Worm (Caenorhabditis elegans): ENCODE data around the gene T04F3.3.

The T04F3.3 gene

DNA sequence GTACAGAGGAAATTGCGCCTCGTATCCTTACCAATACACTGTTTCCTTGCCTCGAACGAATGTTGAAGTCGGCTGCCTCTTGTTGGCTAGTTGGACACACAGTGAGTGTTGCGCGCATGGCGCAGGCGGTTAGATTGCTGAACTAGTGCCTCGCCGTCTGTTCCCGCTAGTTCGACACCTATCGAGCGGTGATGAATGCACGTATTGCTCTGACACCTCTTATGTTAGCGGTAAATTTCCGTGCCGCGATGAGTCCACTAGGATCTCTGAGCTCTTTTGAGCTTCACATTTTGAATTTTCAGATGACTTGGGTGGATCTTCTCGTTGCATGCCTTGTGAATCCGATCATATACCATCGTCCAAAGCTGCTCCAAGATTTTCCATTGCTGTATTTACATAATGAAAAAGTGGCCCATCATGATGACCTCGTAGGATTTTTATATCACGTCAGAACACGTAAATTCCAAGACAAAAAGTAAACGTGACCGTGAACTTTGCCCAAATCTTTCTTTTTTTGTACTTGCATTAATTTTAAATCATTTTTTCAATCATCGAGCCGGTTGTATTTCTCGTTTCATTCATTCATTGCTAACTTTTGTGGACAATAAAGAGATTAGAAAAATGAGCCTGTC, 24.2 kb downstream of the T04F3.3 start, which contains the start of gene F55A11.11 (continued):
- peak; percentile 68 for TF ChIP-seq zip-2 (tag; optimal IDR thresholded peaks at IDR 0.05)
- TF ChIP-seq ZK337.2 (GFP tag; IDR thresholded peaks at IDR 0.05): peak; percentile 91
- TF ChIP-seq daf-16 (GFP tag; optimal IDR thresholded peaks at IDR 0.05): peak; percentile 77 to 97
- TF ChIP-seq daf-16 (tag; optimal IDR thresholded peaks at IDR 0.05): peak; percentile 71
- TF ChIP-seq hlh-30 (tag; optimal IDR thresholded peaks at IDR 0.05; ENCODE audit: insufficient read depth): peak; percentile 64
- peak; percentile 93 for TF ChIP-seq php-3 (GFP tag; IDR thresholded peaks at IDR 0.05)
- peak; percentile 97 for TF ChIP-seq pha-4 (GFP tag; IDR thresholded peaks at IDR 0.05)
- no peak for TF ChIP-seq pha-4 (tag; optimal IDR thresholded peaks at IDR 0.05)
- TF ChIP-seq hif-1 (tag; optimal IDR thresholded peaks at IDR 0.05): peak; percentile 57 to 80
- peak; percentile 76 for TF ChIP-seq F10B5.3 (tag; optimal IDR thresholded peaks at IDR 0.05)
- peak; percentile 50 for TF ChIP-seq nhr-28 (tag; optimal IDR thresholded peaks at IDR 0.05)
- peak; percentile 87 for TF ChIP-seq mxl-3 (GFP tag; optimal IDR thresholded peaks at IDR 0.05)
- no peak for TF ChIP-seq nhr-237 (tag; optimal IDR thresholded peaks at IDR 0.05)
- TF ChIP-seq ZK546.5 (tag; optimal IDR thresholded peaks at IDR 0.05): no peak
- no peak for TF ChIP-seq skn-1 (tag; optimal IDR thresholded peaks at IDR 0.05)
- peak; percentile 94 for TF ChIP-seq arid-1 (GFP tag; conservative IDR thresholded peaks at IDR 0.05)
- peak; percentile 91 for TF ChIP-seq Y48G9A.11 (GFP tag; IDR thresholded peaks at IDR 0.05)
- TF ChIP-seq mdl-1 (tag; optimal IDR thresholded peaks at IDR 0.05): peak; percentile 6 to 33
- no peak for TF ChIP-seq daf-12 (tag; optimal IDR thresholded peaks at IDR 0.05)
- TF ChIP-seq zfp-3 (GFP tag; conservative IDR thresholded peaks at IDR 0.05): peak; percentile 86
- TF ChIP-seq mdt-29 (GFP tag; IDR thresholded peaks at IDR 0.05): peak; percentile 88
- peak; percentile 12 for TF ChIP-seq nhr-77 (tag; optimal IDR thresholded peaks at IDR 0.05)
- no peak for TF ChIP-seq ces-1 (GFP tag; optimal IDR thresholded peaks at IDR 0.05)
- peak; percentile 83 for TF ChIP-seq mep-1 (tag; optimal IDR thresholded peaks at IDR 0.05)
- peak; percentile 93 for TF ChIP-seq T26A8.4 (GFP tag; IDR thresholded peaks at IDR 0.05)
- peak; percentile 98 for TF ChIP-seq F26F4.8 (GFP tag; conservative IDR thresholded peaks at IDR 0.05)
- peak; percentile 80 for TF ChIP-seq mes-2 (tag; optimal IDR thresholded peaks at IDR 0.05; ENCODE audit: poor library complexity, severe bottlenecking)
- peak; percentile 91 for TF ChIP-seq saeg-2 (GFP tag; IDR thresholded peaks at IDR 0.05)
- peak; percentile 98 for TF ChIP-seq daf-8 (GFP tag; IDR thresholded peaks at IDR 0.05)
- peak; percentile 99 for TF ChIP-seq egl-43 (GFP tag; IDR thresholded peaks at IDR 0.05)
- peak; percentile 92 for TF ChIP-seq snpc-1.2 (GFP tag; IDR thresholded peaks at IDR 0.05)
- TF ChIP-seq nhr-42 (GFP tag; IDR thresholded peaks at IDR 0.05): peak; percentile 91
- TF ChIP-seq rbr-2 (tag; optimal IDR thresholded peaks at IDR 0.05): peak; percentile 84
- TF ChIP-seq nhr-111 (GFP tag; optimal IDR thresholded peaks at IDR 0.05): peak; percentile 90
- TF ChIP-seq ztf-11 (tag; optimal IDR thresholded peaks at IDR 0.05): no peak
- peak; percentile 90 to 91 for TF ChIP-seq madf-5 (GFP tag; IDR thresholded peaks at IDR 0.05)
- peak in 1 of 2 experiments; percentile 79 for TF ChIP-seq lsy-2 (tag; optimal IDR thresholded peaks at IDR 0.05)
- no peak for TF ChIP-seq fkh-10 (GFP tag; optimal IDR thresholded peaks at IDR 0.05)
- TF ChIP-seq dpl-1 (GFP tag; optimal IDR thresholded peaks at IDR 0.05): peak; percentile 53
- no peak for TF ChIP-seq lin-39 (tag; optimal IDR thresholded peaks at IDR 0.05)
- TF ChIP-seq hlh-11 (tag; optimal IDR thresholded peaks at IDR 0.05): peak; percentile 73
- peak; percentile 58 for TF ChIP-seq nhr-11 (tag; optimal IDR thresholded peaks at IDR 0.05)
- TF ChIP-seq spr-3 (GFP tag; optimal IDR thresholded peaks at IDR 0.05): peak; percentile 79
- peak; percentile 95 for TF ChIP-seq ctbp-1 (GFP tag; IDR thresholded peaks at IDR 0.05)
- TF ChIP-seq F37D6.2 (tag; optimal IDR thresholded peaks at IDR 0.05): peak; percentile 53
- TF ChIP-seq ama-1 (optimal IDR thresholded peaks at IDR 0.05): peak; percentile 65
- TF ChIP-seq daf-19 (GFP tag; conservative IDR thresholded peaks at IDR 0.05): peak; percentile 94
- TF ChIP-seq nhr-48 (tag; optimal IDR thresholded peaks at IDR 0.05): peak; percentile 80
- TF ChIP-seq Y75B8A.6 (GFP tag; IDR thresholded peaks at IDR 0.05): peak; percentile 82
- TF ChIP-seq unc-62 (GFP tag; optimal IDR thresholded peaks at IDR 0.05 in 1 of 2): peak in 1 of 2 experiments; percentile 95
- TF ChIP-seq unc-62 (tag; optimal IDR thresholded peaks at IDR 0.05): no peak
